Worm (Caenorhabditis elegans): ENCODE data around the gene K09H11.9.

ce11 chrV:5705510-5705909 lies 10.9 kb downstream of the K09H11.9 start, which contains the start of gene peli-1:
- no peak for TF ChIP-seq lsy-2 (tag; optimal IDR thresholded peaks at IDR 0.05)
- TF ChIP-seq unc-120 (tag; optimal IDR thresholded peaks at IDR 0.05; ENCODE audit: poor library complexity, severe bottlenecking): no peak
- no peak for TF ChIP-seq drap-1 (GFP tag; optimal IDR thresholded peaks at IDR 0.05)
- no peak for TF ChIP-seq pha-4 (tag; optimal IDR thresholded peaks at IDR 0.05)
- no peak for TF ChIP-seq nhr-76 (tag; optimal IDR thresholded peaks at IDR 0.05)
- TF ChIP-seq snpc-4 (tag; optimal IDR thresholded peaks at IDR 0.05): no peak
- TF ChIP-seq ztf-11 (tag; optimal IDR thresholded peaks at IDR 0.05): no peak
- TF ChIP-seq unc-39 (tag; optimal IDR thresholded peaks at IDR 0.05): no peak
- TF ChIP-seq sptf-1 (tag; optimal IDR thresholded peaks at IDR 0.05): no peak
- TF ChIP-seq unc-62 (GFP tag; optimal IDR thresholded peaks at IDR 0.05): no peak
- no peak for TF ChIP-seq nhr-237 (tag; optimal IDR thresholded peaks at IDR 0.05)
- TF ChIP-seq elt-1 (tag; optimal IDR thresholded peaks at IDR 0.05; ENCODE audit: borderline replicate concordance, insufficient read depth): no peak
- TF ChIP-seq elt-3 (tag; optimal IDR thresholded peaks at IDR 0.05): no peak
- TF ChIP-seq lin-32 (GFP tag; optimal IDR thresholded peaks at IDR 0.05): no peak

Data from whole organism, mixed stage, embryonic.